Fruit fly (Drosophila melanogaster) S2 (cell line): ENCODE measurements around the gene CG5397.

Experiments
- CG8478 ChIP-seq: fragments of >200 bp; optimal IDR thresholded peaks from 2 replicates; lab custom pipeline; 2018
- CTCF ChIP-seq, 2 experiments: fragments of >200 bp; optimal IDR thresholded peaks; 2 replicates each; lab custom pipeline; 2018

CG5397 gene

dm6 chr2L:1253235-1253634, 13.4 kb downstream of the CG5397 start:
- TF ChIP-seq CTCF (optimal IDR thresholded peaks at IDR 0.05; lab: Kevin White, UChicago): no peak
- TF ChIP-seq CG8478 (lab: Kevin White, UChicago): no peak

DNA sequence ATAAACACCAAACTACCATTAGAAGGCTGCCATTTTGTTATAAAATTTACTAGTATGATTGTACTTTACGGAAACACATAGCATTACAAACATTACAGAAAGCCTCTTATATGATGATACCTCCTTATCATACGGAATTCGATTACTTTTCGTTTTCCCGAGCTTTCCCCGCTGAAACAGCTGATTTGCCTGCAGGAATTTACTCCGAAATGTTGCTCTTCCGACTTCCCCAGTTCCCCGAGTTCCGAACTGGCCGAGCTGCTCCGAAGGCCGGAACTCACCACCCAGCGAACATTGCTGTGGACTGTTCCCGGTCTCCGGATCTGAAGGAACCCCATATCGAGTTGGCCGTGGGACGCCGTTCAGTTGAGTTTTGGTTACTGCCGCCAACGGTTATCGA, 16.2 kb downstream of the CG5397 start, which contains the start of gene robo3:
TSS of gene robo3 (plus strand) at position 379 of the 400 bp plus-strand sequence.
- TF ChIP-seq CG8478 (lab: Kevin White, UChicago) (no peak), CTCF (optimal IDR thresholded peaks at IDR 0.05; lab: Kevin White, UChicago) (no peak)

DNA sequence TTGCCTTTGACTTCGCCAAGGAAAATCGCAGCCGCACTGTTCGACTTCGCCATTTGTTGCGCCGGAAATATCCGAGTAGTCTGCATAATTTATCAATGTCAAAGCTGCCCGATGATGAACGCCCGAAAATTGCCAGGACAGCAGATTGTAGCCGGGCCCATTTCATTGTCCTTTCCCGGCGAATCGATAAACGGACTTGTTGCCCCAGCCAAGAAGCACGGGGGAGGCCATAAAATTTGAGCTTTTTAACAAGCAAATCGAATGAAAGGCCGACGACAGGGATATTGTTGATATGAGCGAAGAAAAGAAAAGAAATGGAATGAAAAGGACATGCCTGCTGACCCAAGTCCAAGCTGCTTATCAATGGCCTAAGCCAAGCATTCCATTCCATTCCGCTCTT, 22.8 kb downstream of the CG5397 start:
- TF ChIP-seq CG8478 (lab: Kevin White, UChicago) (no peak), CTCF (optimal IDR thresholded peaks at IDR 0.05; lab: Kevin White, UChicago) (no peak)
